Fruit fly (Drosophila melanogaster): ENCODE results near the gene CG7945.

DNA sequence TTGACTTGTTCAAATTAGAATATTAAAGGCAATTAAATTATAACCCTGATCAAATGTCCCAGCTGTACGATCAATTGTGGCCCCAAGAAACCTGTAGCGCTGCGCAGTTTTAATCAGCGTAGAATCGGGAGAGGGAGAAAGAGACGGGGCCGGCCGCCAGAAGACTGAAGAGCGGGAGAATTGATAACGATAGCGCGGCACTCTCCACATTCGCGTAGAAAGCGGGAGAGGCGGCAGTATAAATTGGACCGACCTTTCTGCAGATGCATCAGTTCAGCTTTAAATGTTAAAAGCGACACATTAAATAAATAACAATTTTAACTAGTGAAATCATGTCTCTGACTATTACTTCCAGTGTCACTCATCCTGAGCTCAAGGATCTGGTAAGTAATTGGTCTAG is 13.2 kb downstream of the CG7945 start, which contains the start of gene MsrA:
- peak; percentile 1 for TF ChIP-seq EcR (GFP tag; optimal IDR thresholded peaks at IDR 0.05)
- TF ChIP-seq CG8301 (tag; optimal IDR thresholded peaks at IDR 0.05), result no peak

Measured in whole organism, pupa.